Worm (Caenorhabditis elegans): Measurements from ENCODE around the gene srz-15.

srz-15 gene

ce11 chrIV:12960136-12960535 lies 44.6 kb downstream of the srz-15 start, which contains the start of gene F55G11.7:
Gene F55G11.7, plus strand, starts transcription at chrIV:12960436.
- no peak for TF ChIP-seq efl-1 (optimal IDR thresholded peaks at IDR 0.05)
- peak in 1 of 2 experiments; percentile 56 for TF ChIP-seq efl-1 (GFP tag; optimal IDR thresholded peaks at IDR 0.05 in 1 of 2)
- TF ChIP-seq nhr-84 (tag; optimal IDR thresholded peaks at IDR 0.05), result no peak

DNA sequence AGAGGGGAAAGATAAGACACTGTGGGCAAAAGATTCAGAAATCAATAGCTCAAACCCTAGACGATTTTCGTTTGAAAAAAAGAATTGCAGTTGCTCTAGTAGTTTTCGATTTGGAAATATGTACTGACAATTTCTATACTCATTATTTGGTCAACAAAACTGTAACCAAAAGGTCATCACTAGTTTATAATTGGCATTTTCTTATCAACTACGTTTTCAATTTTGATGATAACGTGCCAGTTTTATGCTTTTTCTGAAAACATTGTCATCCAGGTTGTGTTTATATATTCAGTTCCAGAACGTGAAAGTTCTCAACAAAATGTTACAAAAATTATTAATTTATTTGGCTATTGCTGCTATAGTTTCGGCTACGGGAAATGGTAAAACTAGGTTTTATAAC lies 47.0 kb downstream of the srz-15 start, which contains the start of gene F55G11.8:
Gene F55G11.8 (plus strand): TSS at position 245 of the 400 bp plus-strand sequence.
- TF ChIP-seq elt-2 (tag; optimal IDR thresholded peaks at IDR 0.05) (peak; percentile 65), rnt-1 (tag; optimal IDR thresholded peaks at IDR 0.05) (no peak)

DNA sequence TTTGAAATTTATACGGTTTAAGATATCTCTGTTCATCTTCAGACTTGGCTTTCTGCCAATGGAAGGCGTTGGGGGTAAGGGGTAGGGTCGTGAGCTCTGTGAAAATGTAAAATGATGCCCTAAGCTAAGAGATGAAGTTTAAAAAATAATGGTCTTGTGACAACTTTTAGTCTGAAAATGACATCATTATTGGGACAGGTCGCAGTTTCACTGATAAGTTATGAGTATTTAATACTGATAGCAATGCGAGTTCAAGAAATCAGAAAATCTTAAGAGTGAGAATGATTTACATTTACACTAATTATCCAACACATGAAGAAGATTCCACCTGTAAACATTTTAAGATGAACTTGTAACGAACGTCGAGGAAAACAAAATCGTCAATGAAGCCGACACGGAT lies 49.1 kb downstream of the srz-15 start:
- peak; percentile 74 for TF ChIP-seq elt-2 (tag; optimal IDR thresholded peaks at IDR 0.05)
- no peak for TF ChIP-seq efl-1 (optimal IDR thresholded peaks at IDR 0.05)
- peak in 1 of 2 experiments; percentile 15 for TF ChIP-seq efl-1 (GFP tag; optimal IDR thresholded peaks at IDR 0.05 in 1 of 2)
- TF ChIP-seq swsn-7 (tag; optimal IDR thresholded peaks at IDR 0.05), result no peak

ce11 chrIV:12965074-12965473 lies 49.5 kb downstream of the srz-15 start, which contains the start of gene dod-22:
Gene dod-22, plus strand, starts transcription at chrIV:12965374.
- no peak for TF ChIP-seq F16B12.6 (tag; optimal IDR thresholded peaks at IDR 0.05)

Measured in whole organism, L1 larva.